Fruit fly (Drosophila melanogaster) whole organism, prepupa: ENCODE results near the gene Cpr67B.

ENCODE experiments used
- CG10631 ChIP-seq: fragments of 200-800 bp; sonication (Bioruptor generic); optimal IDR thresholded peaks from 2 replicates; lab custom pipeline; 2016; ENCODE audit warnings: missing biosample characterization, missing genetic modification characterization
- CG6163 ChIP-seq: fragments of 200-800 bp; sonication (Bioruptor generic); IDR thresholded peaks from 3 replicates; pipeline ENCODE4 v1.3.6; 2022; ENCODE audit warnings: missing biosample characterization, missing genetic modification characterization
- CG6854 ChIP-seq: fragments of 200-800 bp; sonication (Bioruptor generic); optimal IDR thresholded peaks from 2 replicates; lab custom pipeline; 2017; ENCODE audit warnings: missing biosample characterization, mild to moderate bottlenecking, missing genetic modification characterization
- Eip93F ChIP-seq: fragments of 200-800 bp; sonication (Bioruptor generic); optimal IDR thresholded peaks from 2 replicates; lab custom pipeline; 2016; ENCODE audit warnings: missing biosample characterization, mild to moderate bottlenecking, missing genetic modification characterization
- Hr39 ChIP-seq: fragments of 200-800 bp; sonication (Bioruptor generic); optimal IDR thresholded peaks from 2 replicates; lab custom pipeline; 2016; ENCODE audit warnings: missing biosample characterization, missing genetic modification characterization
- Hr4 ChIP-seq: fragments of 200-800 bp; sonication (Bioruptor generic); optimal IDR thresholded peaks from 3 replicates; lab custom pipeline; 2016; ENCODE audit warnings: missing biosample characterization, missing genetic modification characterization
- OdsH ChIP-seq: fragments of 200-800 bp; sonication (Bioruptor generic); optimal IDR thresholded peaks from 3 replicates; lab custom pipeline; 2016; ENCODE audit warnings: missing biosample characterization, missing genetic modification characterization
- Smox ChIP-seq: fragments of 200-800 bp; sonication (Bioruptor generic); optimal IDR thresholded peaks from 3 replicates; lab custom pipeline; 2016; ENCODE audit warnings: missing biosample characterization, missing genetic modification characterization
- Sox102F ChIP-seq: fragments of 200-800 bp; sonication (Bioruptor generic); optimal IDR thresholded peaks from 2 replicates; lab custom pipeline; 2016; ENCODE audit warnings: missing biosample characterization, mild to moderate bottlenecking, missing genetic modification characterization
- acj6 ChIP-seq: fragments of 200-800 bp; sonication (Bioruptor generic); optimal IDR thresholded peaks from 3 replicates; lab custom pipeline; 2016; ENCODE audit warnings: missing biosample characterization, missing genetic modification characterization
- fd85E ChIP-seq: fragments of 200-800 bp; sonication (Bioruptor generic); optimal IDR thresholded peaks from 3 replicates; lab custom pipeline; 2016; ENCODE audit warnings: missing biosample characterization, missing genetic modification characterization
- fkh ChIP-seq: fragments of 200-800 bp; sonication (Bioruptor generic); optimal IDR thresholded peaks from 3 replicates; lab custom pipeline; 2017; ENCODE audit warnings: missing biosample characterization, mild to moderate bottlenecking, missing genetic modification characterization, moderate library complexity
- pdm3 ChIP-seq: fragments of 200-800 bp; sonication (Bioruptor generic); optimal IDR thresholded peaks from 3 replicates; lab custom pipeline; 2016; ENCODE audit warnings: missing biosample characterization, missing genetic modification characterization

DNA sequence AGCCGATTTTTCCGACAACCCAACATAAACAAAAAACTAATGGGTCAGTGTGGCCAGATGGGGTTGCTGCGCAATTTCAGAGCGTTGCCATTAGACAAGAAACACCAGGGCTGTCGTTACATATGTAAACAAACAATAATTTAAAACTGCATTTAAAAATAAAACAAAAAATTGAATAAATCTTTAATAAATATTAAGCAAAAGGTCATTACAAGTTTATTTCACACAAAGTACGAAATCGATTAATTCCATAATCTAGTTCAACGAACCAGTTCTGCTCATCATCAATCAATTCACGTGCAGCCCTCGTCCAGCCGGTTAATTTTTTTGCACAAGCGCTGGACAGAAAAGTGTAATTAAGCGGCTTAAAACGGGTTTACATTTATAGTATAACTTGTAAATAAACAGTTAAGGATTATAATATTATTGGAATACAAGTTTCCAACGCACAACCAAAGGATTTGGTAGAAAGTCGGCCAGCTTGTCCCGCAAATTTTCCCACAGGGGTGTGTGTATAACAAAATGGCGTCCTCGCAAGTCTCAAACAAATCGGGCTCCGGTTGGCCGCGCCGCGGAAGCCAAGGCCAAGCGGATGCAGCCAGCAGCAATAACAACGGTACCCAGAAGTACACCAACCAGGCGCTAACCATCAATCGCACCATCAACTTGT is 6.3 kb downstream of the Cpr67B start, which contains the start of the genes CG4022 and Cpsf5:
- TF ChIP-seq CG6854 (no peak), OdsH (GFP tag; lab: Kevin White, UChicago) (peak; percentile 79), Eip93F (GFP tag; lab: Kevin White, UChicago) (peak; percentile 69), Sox102F (GFP tag; lab: Kevin White, UChicago) (peak; percentile 77), Hr39 (peak; percentile 62), Hr4 (GFP tag; lab: Kevin White, UChicago) (peak; percentile 83), acj6 (peak; percentile 77), CG6163 (peak; percentile 79), fd85E (GFP tag; lab: Kevin White, UChicago) (no peak), fkh (GFP tag; lab: Kevin White, UChicago) (peak; percentile 99), CG10631 (GFP tag; lab: Kevin White, UChicago) (peak; percentile 79), Smox (GFP tag; lab: Kevin White, UChicago) (peak; percentile 71), pdm3 (GFP tag; lab: Kevin White, UChicago) (peak; percentile 84)
